Fruit fly (Drosophila melanogaster) whole organism, embryonic: ENCODE data around the gene CG3529.

Experiments used
- ATbp ChIP-seq: fragments of 200-800 bp; sonication (Bioruptor generic); optimal IDR thresholded peaks from 2 replicates; lab custom pipeline; 2017; ENCODE audit warnings: missing biosample characterization, mild to moderate bottlenecking, missing genetic modification characterization, missing genetic modification reagents
- Aef1 ChIP-seq: fragments of 200-800 bp; sonication (Bioruptor generic); IDR thresholded peaks from 3 replicates; pipeline ENCODE4 v1.3.6; 2022; ENCODE audit warnings: missing biosample characterization, missing genetic modification characterization
- Atf6 ChIP-seq: fragments of 200-800 bp; sonication (Bioruptor generic); IDR thresholded peaks from 2 replicates; pipeline ENCODE4 v1.3.6; 2022; ENCODE audit warnings: missing biosample characterization, missing genetic modification characterization
- B-H2 ChIP-seq: fragments of 200-800 bp; sonication (Bioruptor generic); optimal IDR thresholded peaks from 2 replicates; lab custom pipeline; 2018; ENCODE audit warnings: missing biosample characterization, mild to moderate bottlenecking, missing genetic modification characterization
- BtbVII ChIP-seq: fragments of 200-800 bp; sonication (Bioruptor generic); optimal IDR thresholded peaks from 3 replicates; lab custom pipeline; 2017; ENCODE audit warnings: missing biosample characterization, mild to moderate bottlenecking, missing genetic modification characterization
- Bteb2 ChIP-seq: fragments of 200-800 bp; sonication (Bioruptor generic); optimal IDR thresholded peaks from 2 replicates; lab custom pipeline; 2016; ENCODE audit warnings: missing biosample characterization, missing genetic modification characterization
- CG10209 ChIP-seq: fragments of 200-800 bp; sonication (Bioruptor generic); optimal IDR thresholded peaks from 3 replicates; lab custom pipeline; 2017; ENCODE audit warnings: missing biosample characterization, mild to moderate bottlenecking, missing genetic modification characterization, missing genetic modification reagents
- CG11085 ChIP-seq: fragments of 200-800 bp; sonication (Bioruptor generic); IDR thresholded peaks from 2 replicates; pipeline ENCODE4 v1.3.6; 2022; ENCODE audit warnings: missing biosample characterization, missing genetic modification characterization
- CG12155 ChIP-seq: fragments of 200-800 bp; sonication (Bioruptor generic); optimal IDR thresholded peaks from 3 replicates; lab custom pipeline; 2016; ENCODE audit warnings: missing biosample characterization, missing genetic modification characterization
- CG12299 ChIP-seq: fragments of 200-800 bp; sonication (Bioruptor generic); optimal IDR thresholded peaks from 2 replicates; lab custom pipeline; 2018; ENCODE audit warnings: missing biosample characterization, mild to moderate bottlenecking, missing genetic modification characterization
- CG1233 ChIP-seq: fragments of 200-800 bp; sonication (Bioruptor generic); optimal IDR thresholded peaks from 4 replicates; lab custom pipeline; 2018; ENCODE audit warnings: missing biosample characterization, mild to moderate bottlenecking, missing genetic modification characterization
- CG13123 ChIP-seq: fragments of 200-800 bp; sonication (Bioruptor generic); optimal IDR thresholded peaks from 2 replicates; lab custom pipeline; 2016; ENCODE audit warnings: missing biosample characterization, missing genetic modification characterization
- CG15269 ChIP-seq: fragments of 200-800 bp; sonication (Bioruptor generic); optimal IDR thresholded peaks from 2 replicates; lab custom pipeline; 2018; ENCODE audit warnings: missing biosample characterization, mild to moderate bottlenecking, missing genetic modification characterization, moderate library complexity
- CG16815 ChIP-seq: fragments of 200-800 bp; sonication (Bioruptor generic); optimal IDR thresholded peaks from 3 replicates; lab custom pipeline; 2017; ENCODE audit warnings: missing biosample characterization, mild to moderate bottlenecking, missing genetic modification characterization
- CG17361 ChIP-seq: fragments of 200-800 bp; sonication (Bioruptor generic); IDR thresholded peaks from 3 replicates; pipeline ENCODE4 v1.3.6; 2022; ENCODE audit warnings: missing biosample characterization, missing genetic modification characterization
- CG18476 ChIP-seq: fragments of 200-800 bp; sonication (Bioruptor generic); optimal IDR thresholded peaks from 2 replicates; lab custom pipeline; 2016; ENCODE audit warnings: missing biosample characterization, mild to moderate bottlenecking, missing genetic modification characterization
- CG2129 ChIP-seq: fragments of 200-800 bp; sonication (Bioruptor generic); IDR thresholded peaks from 2 replicates; pipeline ENCODE4 v1.3.6; 2022; ENCODE audit warnings: missing biosample characterization, missing genetic modification characterization; ENCODE audit not compliant: partially characterized antibody
- CG30020 ChIP-seq: fragments of 200-800 bp; optimal IDR thresholded peaks from 2 replicates; lab custom pipeline; 2019; ENCODE audit warnings: missing biosample characterization, mild to moderate bottlenecking, missing genetic modification characterization, moderate library complexity
- CG34224 ChIP-seq: fragments of 200-800 bp; sonication (Bioruptor generic); IDR thresholded peaks from 3 replicates; pipeline ENCODE4 v1.3.6; 2022; ENCODE audit warnings: missing biosample characterization, missing genetic modification characterization; ENCODE audit not compliant: partially characterized antibody
- CG3995 ChIP-seq: fragments of 200-800 bp; sonication (Bioruptor generic); optimal IDR thresholded peaks from 3 replicates; lab custom pipeline; 2016; ENCODE audit warnings: missing biosample characterization, missing genetic modification characterization
- CG4360 ChIP-seq: fragments of 200-800 bp; sonication (Bioruptor generic); IDR thresholded peaks from 2 replicates; pipeline ENCODE4 v1.3.6; 2022; ENCODE audit warnings: missing biosample characterization, missing genetic modification characterization
- CG4730 ChIP-seq: fragments of 200-800 bp; sonication (Bioruptor generic); IDR thresholded peaks from 2 replicates; pipeline ENCODE4 v1.3.6; 2022; ENCODE audit warnings: missing biosample characterization, missing genetic modification characterization
- CG6813 ChIP-seq: fragments of 200-800 bp; sonication (Bioruptor generic); optimal IDR thresholded peaks from 2 replicates; lab custom pipeline; 2017; ENCODE audit warnings: missing biosample characterization, missing genetic modification characterization, mild to moderate bottlenecking, moderate library complexity, missing genetic modification reagents
- CG8944 ChIP-seq: fragments of 200-800 bp; sonication (Bioruptor generic); optimal IDR thresholded peaks from 3 replicates; lab custom pipeline; 2016; ENCODE audit warnings: missing biosample characterization, missing genetic modification characterization
- CG9215 ChIP-seq: fragments of 200-800 bp; sonication (Bioruptor generic); IDR thresholded peaks from 2 replicates; pipeline ENCODE4 v1.3.6; 2022; ENCODE audit warnings: missing biosample characterization, missing genetic modification characterization
- Chrac-16 ChIP-seq: fragments of 200-800 bp; sonication (Bioruptor generic); optimal IDR thresholded peaks from 3 replicates; lab custom pipeline; 2016; ENCODE audit warnings: missing biosample characterization, missing genetic modification characterization
- CkIIα-i1 ChIP-seq: fragments of 200-800 bp; sonication (Bioruptor generic); IDR thresholded peaks from 2 replicates; pipeline ENCODE4 v1.3.6; 2022; ENCODE audit warnings: missing biosample characterization, missing genetic modification characterization
- CrebB ChIP-seq: fragments of 200-800 bp; sonication (Bioruptor generic); optimal IDR thresholded peaks from 3 replicates; lab custom pipeline; 2018; ENCODE audit warnings: missing biosample characterization, mild to moderate bottlenecking, missing genetic modification characterization
- Dip3 ChIP-seq: fragments of 200-800 bp; sonication (Bioruptor generic); optimal IDR thresholded peaks from 3 replicates; lab custom pipeline; 2016; ENCODE audit warnings: missing biosample characterization, missing genetic modification characterization
- GATAe ChIP-seq: fragments of 200-800 bp; sonication (Bioruptor generic); conservative IDR thresholded peaks from 2 replicates; pipeline ENCODE4 v1.3.6; 2022; ENCODE audit warnings: missing biosample characterization, missing genetic modification characterization
- MESR4 ChIP-seq: fragments of 200-800 bp; sonication (Bioruptor generic); optimal IDR thresholded peaks from 2 replicates; lab custom pipeline; 2018; ENCODE audit warnings: missing biosample characterization, mild to moderate bottlenecking, missing genetic modification characterization, moderate library complexity
- NfI ChIP-seq: fragments of 200-800 bp; sonication (Bioruptor generic); optimal IDR thresholded peaks from 3 replicates; lab custom pipeline; 2018; ENCODE audit warnings: missing biosample characterization, mild to moderate bottlenecking, missing genetic modification characterization, moderate library complexity
- Sox100B ChIP-seq: fragments of 200-800 bp; sonication (Bioruptor generic); optimal IDR thresholded peaks from 3 replicates; lab custom pipeline; 2018; ENCODE audit warnings: missing biosample characterization, mild to moderate bottlenecking, missing genetic modification characterization
- Ssrp ChIP-seq: fragments of 200-800 bp; sonication (Bioruptor generic); optimal IDR thresholded peaks from 2 replicates; lab custom pipeline; 2018; ENCODE audit warnings: missing biosample characterization, mild to moderate bottlenecking, missing genetic modification characterization, moderate library complexity
- Tbp ChIP-seq: fragments of >200 bp; optimal IDR thresholded peaks from 2 replicates; lab custom pipeline; 2018; ENCODE audit warnings: missing biosample characterization, missing genetic modification characterization
- YL-1 ChIP-seq: fragments of 200-800 bp; sonication (Bioruptor generic); optimal IDR thresholded peaks from 3 replicates; lab custom pipeline; 2017; ENCODE audit warnings: missing biosample characterization, mild to moderate bottlenecking, missing genetic modification characterization
- ap ChIP-seq: fragments of 200-800 bp; sonication (Bioruptor generic); IDR thresholded peaks from 2 replicates; pipeline ENCODE4 v1.3.6; 2022; ENCODE audit warnings: missing biosample characterization, missing genetic modification characterization
- ash1 ChIP-seq: fragments of 200-800 bp; sonication (Bioruptor generic); optimal IDR thresholded peaks from 2 replicates; lab custom pipeline; 2018; ENCODE audit warnings: missing biosample characterization, mild to moderate bottlenecking, missing genetic modification characterization
- ato ChIP-seq: fragments of 200-800 bp; sonication (Bioruptor generic); IDR thresholded peaks from 2 replicates; pipeline ENCODE4 v1.3.6; 2022; ENCODE audit warnings: missing biosample characterization, missing genetic modification characterization; ENCODE audit not compliant: partially characterized antibody
- az2 ChIP-seq: fragments of 200-800 bp; sonication (Bioruptor generic); optimal IDR thresholded peaks from 3 replicates; lab custom pipeline; 2016; ENCODE audit warnings: missing biosample characterization, missing genetic modification characterization
- br ChIP-seq: fragments of >200 bp; optimal IDR thresholded peaks from 2 replicates; lab custom pipeline; 2017
- cas ChIP-seq: fragments of 200-800 bp; sonication (Bioruptor generic); IDR thresholded peaks from 2 replicates; pipeline ENCODE4 v1.3.6; 2022; ENCODE audit warnings: missing biosample characterization, missing genetic modification characterization
- dysf ChIP-seq: fragments of 200-800 bp; sonication (Bioruptor generic); IDR thresholded peaks from 3 replicates; pipeline ENCODE4 v1.3.6; 2022; ENCODE audit warnings: missing biosample characterization, missing genetic modification characterization
- en ChIP-seq: fragments of 200-800 bp; sonication (Bioruptor generic); optimal IDR thresholded peaks from 2 replicates; lab custom pipeline; 2016; ENCODE audit warnings: missing biosample characterization, missing genetic modification characterization
- mirr ChIP-seq: fragments of 200-800 bp; sonication (Bioruptor generic); optimal IDR thresholded peaks from 3 replicates; lab custom pipeline; 2018; ENCODE audit warnings: missing biosample characterization, mild to moderate bottlenecking, missing genetic modification characterization
- sqz ChIP-seq: fragments of 200-800 bp; sonication (Bioruptor generic); optimal IDR thresholded peaks from 3 replicates; lab custom pipeline; 2018; ENCODE audit warnings: missing biosample characterization, mild to moderate bottlenecking, missing genetic modification characterization
- stc ChIP-seq: fragments of 200-800 bp; sonication (Bioruptor generic); IDR thresholded peaks from 2 replicates; pipeline ENCODE4 v1.3.6; 2022; ENCODE audit warnings: missing biosample characterization, missing genetic modification characterization
- vnd ChIP-seq: fragments of 200-800 bp; sonication (Bioruptor generic); IDR thresholded peaks from 3 replicates; pipeline ENCODE4 v1.3.6; 2022; ENCODE audit warnings: missing biosample characterization, missing genetic modification characterization; ENCODE audit not compliant: partially characterized antibody
- wek ChIP-seq: fragments of 200-800 bp; sonication (Bioruptor generic); optimal IDR thresholded peaks from 3 replicates; lab custom pipeline; 2018; ENCODE audit warnings: missing biosample characterization, mild to moderate bottlenecking, missing genetic modification characterization, moderate library complexity

Gene CG3529

dm6 chr3L:9429665-9430607, 16.7 kb upstream of the CG3529 start, which contains the start of the genes RpS17 and MTF-1 (continued):
- TF ChIP-seq br = no peak
- peak; percentile 24 for TF ChIP-seq CG13123 (GFP tag; lab: Kevin White, UChicago)
- TF ChIP-seq CG34224 (GFP tag; lab: Robert Waterston, UW) = no peak
- peak; percentile 23 for TF ChIP-seq CG12299
- TF ChIP-seq Dip3 = peak; percentile 17
- TF ChIP-seq CG30020 = peak; percentile 7
- TF ChIP-seq CG1233 (GFP tag; lab: Kevin White, UChicago) = peak; percentile 31
- TF ChIP-seq CG11085 = 0 out of 2 replicates have a peak, but pooled peaks have one; percentile 30
- TF ChIP-seq CG2129 (GFP tag; lab: Robert Waterston, UW) = no peak
- TF ChIP-seq cas (GFP tag; lab: Robert Waterston, UW) = no peak
- TF ChIP-seq CG12155 (GFP tag; lab: Kevin White, UChicago) = peak; percentile 98
- peak; percentile 5 for TF ChIP-seq en (GFP tag; lab: Kevin White, UChicago)
- no peak for TF ChIP-seq ap (GFP tag; lab: Robert Waterston, UW)
- peak; percentile 73 for TF ChIP-seq NfI (GFP tag; lab: Kevin White, UChicago)
- peak; percentile 87 for TF ChIP-seq CG4360 (GFP tag; lab: Robert Waterston, UW)
- peak; percentile 57 for TF ChIP-seq CG15269 (tag; lab: Kevin White, UChicago)
- TF ChIP-seq mirr (GFP tag; lab: Kevin White, UChicago) = peak; percentile 55
- peak; percentile 52 for TF ChIP-seq CrebB (tag; lab: Kevin White, UChicago)
- no peak for TF ChIP-seq Aef1
- no peak for TF ChIP-seq ato
- TF ChIP-seq CG8944 (GFP tag; lab: Kevin White, UChicago) = no peak
- no peak for TF ChIP-seq Ssrp (tag; lab: Kevin White, UChicago)
- TF ChIP-seq sqz = peak; percentile 40
- peak; percentile 44 for TF ChIP-seq ATbp (GFP tag; lab: Kevin White, UChicago)
- no peak for TF ChIP-seq Chrac-16 (GFP tag; lab: Kevin White, UChicago)
- TF ChIP-seq Tbp = peak; percentile 50
- no peak for TF ChIP-seq ash1
- TF ChIP-seq Bteb2 (GFP tag; lab: Kevin White, UChicago) = no peak
- TF ChIP-seq CG10209 = peak; percentile 66
- TF ChIP-seq CkIIα-i1 (GFP tag; lab: Robert Waterston, UW) = no peak
- TF ChIP-seq YL-1 (GFP tag; lab: Kevin White, UChicago) = peak; percentile 83
- peak; percentile 60 for TF ChIP-seq BtbVII
- 0 out of 3 replicates have a peak, but pooled peaks have one; percentile 32 for TF ChIP-seq dysf (GFP tag; lab: Robert Waterston, UW)
- no peak for TF ChIP-seq CG18476 (GFP tag; lab: Kevin White, UChicago)
- TF ChIP-seq CG17361 (GFP tag; lab: Robert Waterston, UW) = peak; percentile 64; the same call in 2 of the 3 replicates
- TF ChIP-seq CG16815 (GFP tag; lab: Kevin White, UChicago) = no peak
- TF ChIP-seq GATAe (GFP tag; lab: Robert Waterston, UW) = no peak
- TF ChIP-seq B-H2 = peak; percentile 44
- TF ChIP-seq Sox100B (GFP tag; lab: Kevin White, UChicago) = peak; percentile 46
- no peak for TF ChIP-seq CG3995 (GFP tag; lab: Kevin White, UChicago)
- no peak for TF ChIP-seq vnd (GFP tag; lab: Robert Waterston, UW)
- TF ChIP-seq CG4730 (GFP tag; lab: Robert Waterston, UW) = no peak
- TF ChIP-seq CG6813 = no peak
- TF ChIP-seq wek = peak; percentile 98
- peak; percentile 16 for TF ChIP-seq az2
- TF ChIP-seq Atf6 (GFP tag; lab: Robert Waterston, UW) = no peak
- peak; percentile 10; the same call in 1 of the 2 replicates for TF ChIP-seq stc (GFP tag; lab: Robert Waterston, UW)
- TF ChIP-seq CG9215 (GFP tag; lab: Robert Waterston, UW) = no peak
- TF ChIP-seq MESR4 (GFP tag; lab: Kevin White, UChicago) = peak; percentile 96
